Fruit fly (Drosophila melanogaster): Measurements from ENCODE around the gene dnt.

Gene dnt

dm6 chr2L:19364622-19365021, 1.6 kb upstream of the dnt start:
- peak; percentile 2 for TF ChIP-seq nmo (GFP tag; optimal IDR thresholded peaks at IDR 0.05)
- TF ChIP-seq gcm2 (GFP tag; optimal IDR thresholded peaks at IDR 0.05) = no peak
- no peak for TF ChIP-seq ham (GFP tag; IDR thresholded peaks at IDR 0.05)
- no peak for TF ChIP-seq Taf1 (GFP tag; IDR thresholded peaks at IDR 0.05)
- TF ChIP-seq CG2889 (GFP tag; IDR thresholded peaks at IDR 0.05) = no peak
- no peak for TF ChIP-seq CG4707 (GFP tag; optimal IDR thresholded peaks at IDR 0.05)
- no peak for TF ChIP-seq CG13424 (tag; optimal IDR thresholded peaks at IDR 0.05)
- TF ChIP-seq ase (GFP tag; IDR thresholded peaks at IDR 0.05) = no peak
- TF ChIP-seq Dp (GFP tag; optimal IDR thresholded peaks at IDR 0.05) = no peak
- peak; percentile 72 for TF ChIP-seq sens (GFP tag)
- no peak for TF ChIP-seq Trl (optimal IDR thresholded peaks at IDR 0.05)
- no peak for TF ChIP-seq Trl (GFP tag; optimal IDR thresholded peaks at IDR 0.05)
- TF ChIP-seq CG10431 (GFP tag; optimal IDR thresholded peaks at IDR 0.05) = no peak
- TF ChIP-seq CG42726 (GFP tag; IDR thresholded peaks at IDR 0.05; ENCODE audit: partially characterized antibody) = no peak
- TF ChIP-seq CG9817 (tag; optimal IDR thresholded peaks at IDR 0.05) = no peak
- no peak for TF ChIP-seq Dek (tag; optimal IDR thresholded peaks at IDR 0.05)
- TF ChIP-seq Six4 (GFP tag; optimal IDR thresholded peaks at IDR 0.05) = no peak
- no peak for TF ChIP-seq CG4730 (GFP tag; IDR thresholded peaks at IDR 0.05)
- no peak for TF ChIP-seq ara (GFP tag; IDR thresholded peaks at IDR 0.05)
- TF ChIP-seq CG31388 (GFP tag; optimal IDR thresholded peaks at IDR 0.05) = no peak
- no peak for TF ChIP-seq D19B (GFP tag; optimal IDR thresholded peaks at IDR 0.05)
- no peak for TF ChIP-seq lmd (GFP tag; IDR thresholded peaks at IDR 0.05)
- TF ChIP-seq so (GFP tag; IDR thresholded peaks at IDR 0.05) = no peak
- no peak for TF ChIP-seq ems (GFP tag; optimal IDR thresholded peaks at IDR 0.05)
- TF ChIP-seq CG1603 (tag; optimal IDR thresholded peaks at IDR 0.05) = no peak
- TF ChIP-seq CG4328 (GFP tag; optimal IDR thresholded peaks at IDR 0.05) = no peak
- TF ChIP-seq lab (GFP tag; optimal IDR thresholded peaks at IDR 0.05) = peak; percentile 39
- TF ChIP-seq pzg (GFP tag; optimal IDR thresholded peaks at IDR 0.05) = no peak
- TF ChIP-seq prd (optimal IDR thresholded peaks at IDR 0.05) = no peak
- TF ChIP-seq prd (GFP tag; IDR thresholded peaks at IDR 0.05) = 0 out of 3 replicates have a peak, but pooled peaks have one; percentile 32
- no peak for TF ChIP-seq sima (GFP tag; optimal IDR thresholded peaks at IDR 0.05)
- no peak for TF ChIP-seq kay (GFP tag; optimal IDR thresholded peaks at IDR 0.05)
- TF ChIP-seq CG14710 (tag; optimal IDR thresholded peaks at IDR 0.05) = peak; percentile 5
- TF ChIP-seq CG14860 (GFP tag; IDR thresholded peaks at IDR 0.05; ENCODE audit: partially characterized antibody) = no peak
- TF ChIP-seq tup (GFP tag; optimal IDR thresholded peaks at IDR 0.05) = no peak
- no peak for TF ChIP-seq CG17802 (tag; optimal IDR thresholded peaks at IDR 0.05)
- no peak for TF ChIP-seq cad (GFP tag; optimal IDR thresholded peaks at IDR 0.05)
- TF ChIP-seq az2 (GFP tag; optimal IDR thresholded peaks at IDR 0.05) = peak; percentile 25
- TF ChIP-seq CG34422 (GFP tag; IDR thresholded peaks at IDR 0.05) = no peak
- no peak for TF ChIP-seq mam (GFP tag; optimal IDR thresholded peaks at IDR 0.05)
- peak; percentile 33 for TF ChIP-seq Fer3 (tag; optimal IDR thresholded peaks at IDR 0.05)
- TF ChIP-seq dan (GFP tag; IDR thresholded peaks at IDR 0.05) = no peak
- no peak for TF ChIP-seq CG31365 (tag; optimal IDR thresholded peaks at IDR 0.05)
- no peak for TF ChIP-seq chinmo (GFP tag; IDR thresholded peaks at IDR 0.05; ENCODE audit: partially characterized antibody)
- TF ChIP-seq CG9876 (GFP tag; optimal IDR thresholded peaks at IDR 0.05) = no peak
- TF ChIP-seq bab2 (GFP tag; optimal IDR thresholded peaks at IDR 0.05) = no peak
- TF ChIP-seq Fer2 (tag; optimal IDR thresholded peaks at IDR 0.05) = no peak
- no peak for TF ChIP-seq zf30C (GFP tag; optimal IDR thresholded peaks at IDR 0.05)
- TF ChIP-seq scrt (GFP tag; optimal IDR thresholded peaks at IDR 0.05) = no peak
- TF ChIP-seq Tbp (GFP tag; optimal IDR thresholded peaks at IDR 0.05) = no peak
- TF ChIP-seq Atf6 (GFP tag; IDR thresholded peaks at IDR 0.05) = no peak
- TF ChIP-seq nom (GFP tag; optimal IDR thresholded peaks at IDR 0.05) = no peak
- peak; percentile 7 for TF ChIP-seq tin (GFP tag; optimal IDR thresholded peaks at IDR 0.05)

Measured in whole organism, embryonic.